Worm (Caenorhabditis elegans): ENCODE measurements around the gene srv-25.

DNA sequence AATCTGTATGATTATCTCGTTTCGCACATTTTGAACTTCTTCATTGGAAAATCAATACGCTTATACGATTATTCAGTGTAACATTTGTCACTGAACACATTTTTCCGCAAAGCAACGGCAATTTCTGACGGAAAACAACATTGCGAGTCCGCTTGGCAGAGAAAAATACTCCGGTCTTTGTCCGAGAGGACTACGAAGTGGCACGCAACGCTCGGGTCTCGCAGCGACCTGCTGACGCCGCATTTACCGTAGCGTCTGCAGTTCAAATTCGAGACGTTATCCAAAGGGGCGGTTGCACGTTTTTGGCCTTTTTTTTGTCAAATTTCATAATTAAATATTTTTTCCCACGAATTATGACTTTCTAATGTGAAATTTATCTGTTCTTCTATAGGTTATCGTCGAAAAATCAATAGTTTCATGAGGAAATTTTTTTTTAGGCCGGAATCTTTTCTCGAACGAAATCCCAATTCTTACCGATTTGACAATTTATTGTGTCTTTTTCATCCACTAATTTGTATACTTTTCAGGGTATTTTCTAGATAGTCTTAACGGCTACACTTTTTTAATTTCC is 20.2 kb upstream of the srv-25 start, which contains the start of gene sqd-1:
- peak; percentile 81; the same call in 1 of the 2 replicates for TF ChIP-seq sea-2 (GFP tag; IDR thresholded peaks at IDR 0.05)
- peak; percentile 96 for TF ChIP-seq lin-40 (tag; optimal IDR thresholded peaks at IDR 0.05)
- TF ChIP-seq nhr-90 (tag; optimal IDR thresholded peaks at IDR 0.05) = peak; percentile 16
- TF ChIP-seq ama-1 (optimal IDR thresholded peaks at IDR 0.05) = no peak
- TF ChIP-seq ama-1 (GFP tag; optimal IDR thresholded peaks at IDR 0.05) = no peak
- peak; percentile 84 for TF ChIP-seq madf-10 (tag; optimal IDR thresholded peaks at IDR 0.05)
- peak; percentile 88 for TF ChIP-seq F52B5.7 (tag; optimal IDR thresholded peaks at IDR 0.05)
- no peak for TF ChIP-seq unc-62 (GFP tag; optimal IDR thresholded peaks at IDR 0.05)
- peak; percentile 75 for TF ChIP-seq tbp1 (GFP tag; optimal IDR thresholded peaks at IDR 0.05)
- peak; percentile 52 for TF ChIP-seq snpc-1.1 (tag; optimal IDR thresholded peaks at IDR 0.05; ENCODE audit: insufficient read depth)

All from whole organism, young adult.